Worm (Caenorhabditis elegans) whole organism, L3 larva: ENCODE results near the gene dpm-3.

Experiments
- aly-2 ChIP-seq: fragments of 150-350 bp; optimal IDR thresholded peaks from 2 replicates; lab custom pipeline; 2014; ENCODE audit warnings: missing biosample characterization, missing genetic modification characterization
- ceh-82 ChIP-seq: fragments of 150-350 bp; optimal IDR thresholded peaks from 2 replicates; lab custom pipeline; 2014; ENCODE audit warnings: missing biosample characterization, missing genetic modification characterization
- elt-2 ChIP-seq: sonication (generic microtip); optimal IDR thresholded peaks from 2 replicates; lab custom pipeline; 2016; ENCODE audit warnings: missing genetic modification reagents, mild to moderate bottlenecking, missing genetic modification characterization, missing compliant biosample characterization
- fkh-10 ChIP-seq: sonication (generic microtip); optimal IDR thresholded peaks from 2 replicates; lab custom pipeline; 2017; ENCODE audit warnings: missing biosample characterization, missing genetic modification reagents, missing genetic modification characterization
- hmg-11 ChIP-seq: sonication (generic microtip); optimal IDR thresholded peaks from 2 replicates; lab custom pipeline; 2016; ENCODE audit warnings: missing genetic modification characterization, missing compliant biosample characterization
- mdl-1 ChIP-seq: fragments of 150-350 bp; optimal IDR thresholded peaks from 2 replicates; lab custom pipeline; 2014; ENCODE audit warnings: missing biosample characterization, missing genetic modification characterization
- nhr-67 ChIP-seq: fragments of 150-350 bp; optimal IDR thresholded peaks from 2 replicates; lab custom pipeline; 2014; ENCODE audit warnings: missing biosample characterization, missing genetic modification characterization
- pqm-1 ChIP-seq: fragments of 150-350 bp; optimal IDR thresholded peaks from 2 replicates; lab custom pipeline; 2017; ENCODE audit warnings: missing biosample characterization, missing genetic modification characterization, inconsistent platforms
- tbx-2 ChIP-seq: sonication (generic microtip); optimal IDR thresholded peaks from 2 replicates; lab custom pipeline; 2016; ENCODE audit warnings: mild to moderate bottlenecking, missing genetic modification characterization, missing compliant biosample characterization
- unc-62 ChIP-seq: fragments of 150-350 bp; sonication (generic microtip); optimal IDR thresholded peaks from 4 replicates; lab custom pipeline; 2014; ENCODE audit warnings: missing biosample characterization, missing genetic modification reagents, missing genetic modification characterization
- zag-1 ChIP-seq: fragments of 150-350 bp; optimal IDR thresholded peaks from 2 replicates; lab custom pipeline; 2014; ENCODE audit warnings: missing biosample characterization, missing genetic modification characterization
- ztf-11 ChIP-seq: fragments of 150-350 bp; optimal IDR thresholded peaks from 2 replicates; lab custom pipeline; 2014; ENCODE audit warnings: missing biosample characterization, missing genetic modification characterization
- ztf-4 ChIP-seq: fragments of 150-350 bp; optimal IDR thresholded peaks from 2 replicates; lab custom pipeline; 2014; ENCODE audit warnings: missing biosample characterization, missing genetic modification characterization

DNA sequence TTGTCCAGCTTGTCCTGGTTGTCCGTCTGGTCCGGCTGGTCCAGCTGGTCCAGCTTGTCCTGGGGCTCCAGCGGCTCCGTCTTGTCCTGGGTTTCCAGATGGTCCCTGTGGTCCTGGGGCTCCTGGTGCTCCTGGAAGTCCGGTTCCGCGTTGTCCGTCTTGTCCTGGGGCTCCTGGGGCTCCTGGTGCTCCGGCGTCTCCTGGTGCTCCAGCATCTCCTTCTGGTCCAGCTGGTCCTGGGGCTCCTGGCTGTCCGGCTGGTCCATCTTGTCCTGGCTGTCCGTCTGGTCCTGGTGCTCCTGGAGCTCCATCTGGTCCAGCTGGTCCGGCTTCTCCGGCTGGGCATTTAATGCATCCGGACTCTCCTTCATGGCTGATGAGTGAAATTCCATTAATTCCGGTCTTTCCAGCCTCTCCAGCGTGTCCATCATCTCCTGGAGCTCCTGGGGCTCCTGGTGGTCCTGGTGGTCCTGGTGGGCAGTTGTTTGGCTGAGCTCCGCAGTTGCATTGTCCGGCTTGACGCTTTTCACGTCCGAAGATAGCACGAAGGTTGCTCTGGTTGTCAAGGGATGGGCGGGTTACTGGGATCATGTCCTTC is 36.4 kb downstream of the dpm-3 start:
- TF ChIP-seq pqm-1 (tag; lab: Kevin White, UChicago) (no peak), unc-62 (GFP tag; lab: Kevin White, UChicago) (no peak), aly-2 (tag; lab: Kevin White, UChicago) (no peak), mdl-1 (tag; lab: Kevin White, UChicago) (no peak), nhr-67 (tag; lab: Kevin White, UChicago) (no peak), hmg-11 (no peak), ztf-11 (tag; lab: Kevin White, UChicago) (no peak), ztf-4 (no peak), ceh-82 (tag; lab: Kevin White, UChicago) (no peak), fkh-10 (GFP tag; lab: Kevin White, UChicago) (no peak), tbx-2 (tag; lab: Kevin White, UChicago) (no peak), elt-2 (no peak), zag-1 (tag; lab: Kevin White, UChicago) (no peak)
